Fruit fly (Drosophila melanogaster): ENCODE data around the gene CG12320.

The CG12320 gene

dm6 chr3R:18275113-18275782 lies 22.7 kb upstream of the CG12320 start:
- TF ChIP-seq ttk (GFP tag; IDR thresholded peaks at IDR 0.05), result no peak
- TF ChIP-seq CG6654 (GFP tag; optimal IDR thresholded peaks at IDR 0.05), result no peak
- peak; percentile 94 to 98 for TF ChIP-seq Trl (optimal IDR thresholded peaks at IDR 0.05)
- TF ChIP-seq Trl (GFP tag; optimal IDR thresholded peaks at IDR 0.05), result no peak
- no peak for TF ChIP-seq Bgb (GFP tag; IDR thresholded peaks at IDR 0.05; ENCODE audit: partially characterized antibody)
- TF ChIP-seq salm (tag; optimal IDR thresholded peaks at IDR 0.05), result no peak
- no peak for TF ChIP-seq nerfin-1 (tag; optimal IDR thresholded peaks at IDR 0.05)
- no peak for TF ChIP-seq CG7963 (GFP tag; IDR thresholded peaks at IDR 0.05; ENCODE audit: partially characterized antibody)
- TF ChIP-seq CG31224 (GFP tag; IDR thresholded peaks at IDR 0.05), result no peak
- no peak for TF ChIP-seq CG18599 (GFP tag; optimal IDR thresholded peaks at IDR 0.05)
- no peak for TF ChIP-seq CG18619 (GFP tag; optimal IDR thresholded peaks at IDR 0.05)
- TF ChIP-seq Dip3 (GFP tag; optimal IDR thresholded peaks at IDR 0.05), result no peak
- no peak for TF ChIP-seq CG10274 (GFP tag; optimal IDR thresholded peaks at IDR 0.05)
- peak in 1 of 2 experiments; percentile 0 for TF ChIP-seq Hr51 (GFP tag; optimal IDR thresholded peaks at IDR 0.05)
- no peak for TF ChIP-seq HLH3B (GFP tag; IDR thresholded peaks at IDR 0.05)
- no peak for TF ChIP-seq pb (GFP tag; optimal IDR thresholded peaks at IDR 0.05)
- no peak for TF ChIP-seq tin (GFP tag; optimal IDR thresholded peaks at IDR 0.05)
- no peak for TF ChIP-seq CG18476 (GFP tag; optimal IDR thresholded peaks at IDR 0.05)
- TF ChIP-seq CG6791 (GFP tag; IDR thresholded peaks at IDR 0.05; ENCODE audit: partially characterized antibody), result no peak
- TF ChIP-seq CG13424 (tag; optimal IDR thresholded peaks at IDR 0.05), result no peak
- TF ChIP-seq ci (GFP tag; IDR thresholded peaks at IDR 0.05), result 0 out of 3 replicates have a peak, but pooled peaks have one; percentile 32
- TF ChIP-seq wor (GFP tag; IDR thresholded peaks at IDR 0.05), result no peak
- TF ChIP-seq gem (tag; optimal IDR thresholded peaks at IDR 0.05), result no peak
- TF ChIP-seq Ravus (GFP tag; IDR thresholded peaks at IDR 0.05), result no peak
- no peak for TF ChIP-seq BtbVII (GFP tag; optimal IDR thresholded peaks at IDR 0.05)
- TF ChIP-seq MESR4 (GFP tag; optimal IDR thresholded peaks at IDR 0.05), result no peak
- TF ChIP-seq zf30C (GFP tag; optimal IDR thresholded peaks at IDR 0.05), result no peak
- no peak for TF ChIP-seq CG4854 (GFP tag; optimal IDR thresholded peaks at IDR 0.05)
- no peak for TF ChIP-seq br (optimal IDR thresholded peaks at IDR 0.05)
- no peak for TF ChIP-seq CG8924 (tag; optimal IDR thresholded peaks at IDR 0.05)
- TF ChIP-seq CG7987 (GFP tag; optimal IDR thresholded peaks at IDR 0.05), result no peak
- TF ChIP-seq ewg (GFP tag; optimal IDR thresholded peaks at IDR 0.05), result no peak
- TF ChIP-seq CG2202 (tag; optimal IDR thresholded peaks at IDR 0.05), result no peak
- 0 out of 3 replicates have a peak, but pooled peaks have one; percentile 12 for TF ChIP-seq Optix (GFP tag; IDR thresholded peaks at IDR 0.05)
- TF ChIP-seq CG17186 (GFP tag; optimal IDR thresholded peaks at IDR 0.05), result no peak
- no peak for TF ChIP-seq Gsc (GFP tag; IDR thresholded peaks at IDR 0.05)
- peak; percentile 48; the same call in 1 of the 3 replicates for TF ChIP-seq zen2 (GFP tag; IDR thresholded peaks at IDR 0.05; ENCODE audit: partially characterized antibody)
- TF ChIP-seq klu (GFP tag; IDR thresholded peaks at IDR 0.05), result no peak
- TF ChIP-seq cato (GFP tag; optimal IDR thresholded peaks at IDR 0.05; ENCODE audit: borderline replicate concordance), result no peak
- TF ChIP-seq tll (GFP tag; optimal IDR thresholded peaks at IDR 0.05), result no peak
- TF ChIP-seq zfh1 (GFP tag; IDR thresholded peaks at IDR 0.05), result no peak
- TF ChIP-seq en (GFP tag; optimal IDR thresholded peaks at IDR 0.05), result no peak
- no peak for TF ChIP-seq yki (optimal IDR thresholded peaks at IDR 0.05)
- TF ChIP-seq lab (GFP tag; optimal IDR thresholded peaks at IDR 0.05), result no peak
- TF ChIP-seq CG12155 (GFP tag; optimal IDR thresholded peaks at IDR 0.05), result no peak
- TF ChIP-seq CG3163 (GFP tag; optimal IDR thresholded peaks at IDR 0.05), result peak; percentile 99
- no peak for TF ChIP-seq fd96Cb (tag; optimal IDR thresholded peaks at IDR 0.05)
- TF ChIP-seq Sry-β (GFP tag; optimal IDR thresholded peaks at IDR 0.05), result no peak
- TF ChIP-seq Scr (GFP tag; IDR thresholded peaks at IDR 0.05; ENCODE audit: partially characterized antibody), result no peak
- TF ChIP-seq chinmo (GFP tag; IDR thresholded peaks at IDR 0.05; ENCODE audit: partially characterized antibody), result peak; percentile 82; the same call in 2 of the 4 replicates

Data from whole organism, embryonic.